Worm (Caenorhabditis elegans) whole organism, late embryonic: ENCODE measurements around the gene F57G4.10.

Experiments used
- ceh-14 ChIP-seq: sonication (generic microtip); optimal IDR thresholded peaks from 2 replicates; lab custom pipeline; 2016; ENCODE audit warnings: missing genotype, missing genetic modification characterization, missing compliant biosample characterization
- ceh-24 ChIP-seq: sonication (generic microtip); optimal IDR thresholded peaks from 2 replicates; lab custom pipeline; 2016; ENCODE audit warnings: mild to moderate bottlenecking, missing genetic modification characterization, missing compliant biosample characterization
- elt-2 ChIP-seq: sonication (generic microtip); optimal IDR thresholded peaks from 2 replicates; lab custom pipeline; 2016; ENCODE audit warnings: missing genetic modification reagents, missing genetic modification characterization, missing compliant biosample characterization
- elt-4 ChIP-seq: sonication (generic microtip); optimal IDR thresholded peaks from 2 replicates; lab custom pipeline; 2016; ENCODE audit warnings: missing genetic modification characterization, missing compliant biosample characterization
- lin-11 ChIP-seq: fragments of 200-800 bp; sonication (Bioruptor generic); optimal IDR thresholded peaks from 2 replicates; lab custom pipeline; 2018; ENCODE audit warnings: mild to moderate bottlenecking, missing genetic modification characterization, missing compliant biosample characterization
- pha-2 ChIP-seq: sonication (generic microtip); optimal IDR thresholded peaks from 2 replicates; lab custom pipeline; 2017; ENCODE audit warnings: mild to moderate bottlenecking, missing genetic modification characterization, missing compliant biosample characterization
- pqm-1 ChIP-seq: sonication (generic microtip); optimal IDR thresholded peaks from 2 replicates; lab custom pipeline; 2016; ENCODE audit warnings: missing genetic modification characterization, missing compliant biosample characterization

ce11 chrV:17601520-17601919, 27.1 kb upstream of the F57G4.10 start, which contains the start of gene ztf-25:
- TF ChIP-seq elt-4 (tag; lab: Kevin White, UChicago) (no peak), pha-2 (tag; lab: Kevin White, UChicago) (no peak), ceh-14 (tag; lab: Kevin White, UChicago) (no peak), elt-2 (tag; lab: Kevin White, UChicago) (no peak), lin-11 (tag; lab: Kevin White, UChicago) (no peak), ceh-24 (no peak), pqm-1 (tag; lab: Kevin White, UChicago) (no peak)
